Worm (Caenorhabditis elegans): ENCODE measurements around the gene clec-70.

Gene clec-70

DNA sequence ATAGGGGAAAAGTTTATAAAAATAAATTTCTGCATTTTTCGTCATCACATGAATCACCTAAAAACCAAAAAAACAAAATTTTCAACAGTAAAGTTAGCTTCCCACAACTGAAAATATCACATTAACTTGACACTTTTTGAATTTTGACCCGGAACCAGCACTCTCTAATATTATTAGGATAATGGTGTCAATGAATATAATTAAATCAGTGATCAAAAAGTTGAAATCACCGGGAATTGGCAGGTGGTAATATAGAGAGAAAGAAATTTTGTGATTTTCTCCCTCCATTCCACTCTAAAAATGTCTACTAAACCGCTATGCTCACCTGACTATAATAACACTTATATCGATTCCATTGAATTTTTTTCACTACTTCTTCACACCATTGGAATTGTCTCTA is 47.0 kb downstream of the clec-70 start, which contains the start of gene srh-222:
srh-222 (plus strand) TSS at position 301 of the 400 bp plus-strand sequence.
- TF ChIP-seq nhr-2 (tag; optimal IDR thresholded peaks at IDR 0.05), result no peak
- no peak for TF ChIP-seq lsy-2 (tag; optimal IDR thresholded peaks at IDR 0.05)
- TF ChIP-seq ceh-83 (GFP tag; optimal IDR thresholded peaks at IDR 0.05), result no peak
- TF ChIP-seq mab-5 (tag; optimal IDR thresholded peaks at IDR 0.05), result no peak
- no peak for TF ChIP-seq flh-1 (GFP tag; optimal IDR thresholded peaks at IDR 0.05)
- no peak for TF ChIP-seq nhr-76 (tag; optimal IDR thresholded peaks at IDR 0.05)

DNA sequence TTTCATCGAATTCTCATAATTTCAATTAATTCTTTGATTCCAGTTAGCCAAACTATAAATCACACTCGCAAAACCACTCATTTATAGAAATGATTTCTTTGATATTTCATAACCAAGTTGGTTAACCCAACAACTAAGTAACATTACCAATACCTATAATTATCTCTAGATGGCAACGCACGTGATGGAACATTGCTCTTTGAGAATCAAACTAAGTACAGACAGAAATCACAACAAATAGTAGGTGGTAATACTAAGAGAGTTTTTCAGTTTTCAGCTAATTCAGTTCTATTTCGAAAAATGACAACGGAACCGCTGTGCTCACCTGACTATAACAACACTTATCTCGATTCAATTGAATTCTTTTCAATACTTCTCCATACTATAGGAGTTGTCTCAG is 49.1 kb downstream of the clec-70 start, which contains the start of gene srh-223:
srh-223 (plus strand) TSS at position 301 of the 400 bp plus-strand sequence.
- TF ChIP-seq unc-39 (tag; optimal IDR thresholded peaks at IDR 0.05), result no peak

Measured in whole organism, mixed stage, embryonic.